Fruit fly (Drosophila melanogaster) whole organism, embryonic: ENCODE measurements around the gene pit.

Source experiments
- B-H1 ChIP-seq: fragments of 200-800 bp; sonication (Bioruptor generic); IDR thresholded peaks from 3 replicates; pipeline ENCODE4 v1.3.6; 2022; ENCODE audit warnings: missing biosample characterization, missing genetic modification characterization
- CG10209 ChIP-seq: fragments of 200-800 bp; sonication (Bioruptor generic); optimal IDR thresholded peaks from 3 replicates; lab custom pipeline; 2017; ENCODE audit warnings: missing biosample characterization, mild to moderate bottlenecking, missing genetic modification characterization, missing genetic modification reagents
- CG12155 ChIP-seq: fragments of 200-800 bp; sonication (Bioruptor generic); optimal IDR thresholded peaks from 3 replicates; lab custom pipeline; 2016; ENCODE audit warnings: missing biosample characterization, missing genetic modification characterization
- CG12236 ChIP-seq: fragments of 200-800 bp; sonication (Bioruptor generic); optimal IDR thresholded peaks from 2 replicates; lab custom pipeline; 2016; ENCODE audit warnings: missing biosample characterization, missing genetic modification characterization
- CG12299 ChIP-seq: fragments of 200-800 bp; sonication (Bioruptor generic); optimal IDR thresholded peaks from 2 replicates; lab custom pipeline; 2018; ENCODE audit warnings: missing biosample characterization, mild to moderate bottlenecking, missing genetic modification characterization
- CG12942 ChIP-seq: fragments of 200-800 bp; sonication (Bioruptor generic); optimal IDR thresholded peaks from 3 replicates; lab custom pipeline; 2016; ENCODE audit warnings: missing biosample characterization, missing genetic modification characterization
- CG13624 ChIP-seq: fragments of 200-800 bp; sonication (Bioruptor generic); optimal IDR thresholded peaks from 2 replicates; lab custom pipeline; 2016; ENCODE audit warnings: missing biosample characterization, missing genetic modification characterization
- CG13894 ChIP-seq: fragments of 200-800 bp; sonication (Bioruptor generic); optimal IDR thresholded peaks from 3 replicates; lab custom pipeline; 2018; ENCODE audit warnings: missing biosample characterization, mild to moderate bottlenecking, missing genetic modification characterization, moderate library complexity
- CG14441 ChIP-seq: fragments of 200-800 bp; sonication (Bioruptor generic); IDR thresholded peaks from 2 replicates; pipeline ENCODE4 v1.3.6; 2022; ENCODE audit warnings: missing biosample characterization, missing genetic modification characterization
- CG15011 ChIP-seq: fragments of 200-800 bp; sonication (Bioruptor generic); optimal IDR thresholded peaks from 3 replicates; lab custom pipeline; 2018; ENCODE audit warnings: missing biosample characterization, mild to moderate bottlenecking, missing genetic modification characterization
- CG15479 ChIP-seq: fragments of 200-800 bp; sonication (Bioruptor generic); optimal IDR thresholded peaks from 3 replicates; lab custom pipeline; 2019; ENCODE audit warnings: missing biosample characterization, mild to moderate bottlenecking, missing genetic modification characterization, moderate library complexity
- CG15601 ChIP-seq: fragments of 200-800 bp; sonication (Bioruptor generic); optimal IDR thresholded peaks from 3 replicates; lab custom pipeline; 2019; ENCODE audit warnings: missing biosample characterization, mild to moderate bottlenecking, missing genetic modification characterization, moderate library complexity
- CG16815 ChIP-seq: fragments of 200-800 bp; sonication (Bioruptor generic); optimal IDR thresholded peaks from 3 replicates; lab custom pipeline; 2017; ENCODE audit warnings: missing biosample characterization, mild to moderate bottlenecking, missing genetic modification characterization
- CG17385 ChIP-seq: fragments of 200-800 bp; sonication (Bioruptor generic); optimal IDR thresholded peaks from 3 replicates; lab custom pipeline; 2018; ENCODE audit warnings: missing biosample characterization, mild to moderate bottlenecking, missing genetic modification characterization
- CG2129 ChIP-seq: fragments of 200-800 bp; sonication (Bioruptor generic); IDR thresholded peaks from 2 replicates; pipeline ENCODE4 v1.3.6; 2022; ENCODE audit warnings: missing biosample characterization, missing genetic modification characterization; ENCODE audit not compliant: partially characterized antibody
- CG32772 ChIP-seq: fragments of 200-800 bp; sonication (Bioruptor generic); IDR thresholded peaks from 2 replicates; pipeline ENCODE4 v1.3.6; 2022; ENCODE audit warnings: missing biosample characterization, missing genetic modification characterization
- CG7271 ChIP-seq: fragments of 200-800 bp; sonication (Bioruptor generic); optimal IDR thresholded peaks from 2 replicates; lab custom pipeline; 2018; ENCODE audit warnings: missing biosample characterization, mild to moderate bottlenecking, missing genetic modification characterization, moderate library complexity
- CG7556 ChIP-seq: fragments of 200-800 bp; sonication (Bioruptor generic); optimal IDR thresholded peaks from 2 replicates; lab custom pipeline; 2017; ENCODE audit warnings: missing biosample characterization, mild to moderate bottlenecking, missing genetic modification characterization
- CG8359 ChIP-seq: fragments of 200-800 bp; sonication (Bioruptor generic); optimal IDR thresholded peaks from 2 replicates; lab custom pipeline; 2017; ENCODE audit warnings: missing biosample characterization, mild to moderate bottlenecking, missing genetic modification characterization, borderline replicate concordance
- CG8478 ChIP-seq: fragments of >200 bp; optimal IDR thresholded peaks from 2 replicates; lab custom pipeline; 2018
- CG9215 ChIP-seq: fragments of 200-800 bp; sonication (Bioruptor generic); IDR thresholded peaks from 2 replicates; pipeline ENCODE4 v1.3.6; 2022; ENCODE audit warnings: missing biosample characterization, missing genetic modification characterization
- Chrac-16 ChIP-seq: fragments of 200-800 bp; sonication (Bioruptor generic); optimal IDR thresholded peaks from 3 replicates; lab custom pipeline; 2016; ENCODE audit warnings: missing biosample characterization, missing genetic modification characterization
- CoRest ChIP-seq: fragments of 200-800 bp; sonication (Bioruptor generic); optimal IDR thresholded peaks from 3 replicates; lab custom pipeline; 2018; ENCODE audit warnings: missing biosample characterization, mild to moderate bottlenecking, missing genetic modification characterization, moderate library complexity
- Drgx ChIP-seq: fragments of 200-800 bp; sonication (Bioruptor generic); IDR thresholded peaks from 2 replicates; pipeline ENCODE4 v1.3.6; 2022; ENCODE audit warnings: missing biosample characterization, missing genetic modification characterization
- ERR ChIP-seq: fragments of 200-800 bp; sonication (Bioruptor generic); optimal IDR thresholded peaks from 2 replicates; lab custom pipeline; 2016; ENCODE audit warnings: missing biosample characterization, missing genetic modification characterization
- Fer2 ChIP-seq: fragments of 200-800 bp; sonication (Bioruptor generic); optimal IDR thresholded peaks from 2 replicates; lab custom pipeline; 2018; ENCODE audit warnings: missing biosample characterization, mild to moderate bottlenecking, missing genetic modification characterization, moderate library complexity
- HLH4C ChIP-seq: fragments of 200-800 bp; sonication (Bioruptor generic); IDR thresholded peaks from 3 replicates; pipeline ENCODE4 v1.3.6; 2022; ENCODE audit warnings: missing biosample characterization, missing genetic modification characterization; ENCODE audit not compliant: partially characterized antibody
- Hsf ChIP-seq: fragments of 200-800 bp; sonication (Bioruptor generic); optimal IDR thresholded peaks from 3 replicates; lab custom pipeline; 2016; ENCODE audit warnings: missing biosample characterization, missing genetic modification characterization
- Med ChIP-seq: fragments of 200-800 bp; sonication (Bioruptor generic); peaks from one replicate; lab custom pipeline; 2016; ENCODE audit warnings: missing biosample characterization, missing genetic modification characterization, mild to moderate bottlenecking, inconsistent platforms, moderate library complexity
- Six4 ChIP-seq: fragments of 200-800 bp; sonication (Bioruptor generic); optimal IDR thresholded peaks from 2 replicates; lab custom pipeline; 2016; ENCODE audit warnings: missing biosample characterization, missing genetic modification characterization
- Spps ChIP-seq: fragments of 200-800 bp; sonication (Bioruptor generic); optimal IDR thresholded peaks from 2 replicates; lab custom pipeline; 2018; ENCODE audit warnings: missing biosample characterization, mild to moderate bottlenecking, missing genetic modification characterization
- YL-1 ChIP-seq: fragments of 200-800 bp; sonication (Bioruptor generic); optimal IDR thresholded peaks from 3 replicates; lab custom pipeline; 2017; ENCODE audit warnings: missing biosample characterization, mild to moderate bottlenecking, missing genetic modification characterization
- abd-A ChIP-seq: fragments of 200-800 bp; sonication (Bioruptor generic); optimal IDR thresholded peaks from 3 replicates; lab custom pipeline; 2019; ENCODE audit warnings: missing biosample characterization, mild to moderate bottlenecking, missing genetic modification characterization, moderate library complexity
- amos ChIP-seq: fragments of 200-800 bp; sonication (Bioruptor generic); IDR thresholded peaks from 2 replicates; pipeline ENCODE4 v1.3.6; 2022; ENCODE audit warnings: missing biosample characterization, missing genetic modification characterization; ENCODE audit not compliant: partially characterized antibody
- aop ChIP-seq: fragments of 200-800 bp; sonication (Bioruptor generic); IDR thresholded peaks from 2 replicates; pipeline ENCODE4 v1.3.6; 2022; ENCODE audit warnings: missing biosample characterization, missing genetic modification characterization
- az2 ChIP-seq: fragments of 200-800 bp; sonication (Bioruptor generic); optimal IDR thresholded peaks from 3 replicates; lab custom pipeline; 2016; ENCODE audit warnings: missing biosample characterization, missing genetic modification characterization
- crp ChIP-seq, 2 experiments: fragments of 200-800 bp; sonication (Bioruptor generic); optimal IDR thresholded peaks; 2 replicates in 1 of 2; 3 replicates in 1 of 2; lab custom pipeline; 2017; ENCODE audit warnings: missing biosample characterization in 2 of 2, missing genetic modification characterization in 2 of 2, mild to moderate bottlenecking in 1 of 2, moderate library complexity in 1 of 2
- da ChIP-seq: fragments of 200-800 bp; sonication (Bioruptor generic); optimal IDR thresholded peaks from 2 replicates; lab custom pipeline; 2016; ENCODE audit warnings: missing biosample characterization, missing genetic modification characterization
- esg ChIP-seq: fragments of 200-800 bp; sonication (Bioruptor generic); conservative IDR thresholded peaks from 2 replicates; pipeline ENCODE4 v1.3.6; 2022; ENCODE audit warnings: missing biosample characterization, missing genetic modification characterization
- gt ChIP-seq: fragments of 200-800 bp; sonication (Bioruptor generic); IDR thresholded peaks from 2 replicates; pipeline ENCODE4 v1.3.6; 2022; ENCODE audit warnings: missing biosample characterization, missing genetic modification characterization
- hbn ChIP-seq: fragments of 200-800 bp; sonication (Bioruptor generic); IDR thresholded peaks from 2 replicates; pipeline ENCODE4 v1.3.6; 2022; ENCODE audit warnings: missing biosample characterization, missing genetic modification characterization; ENCODE audit not compliant: partially characterized antibody
- lmd ChIP-seq: fragments of 200-800 bp; sonication (Bioruptor generic); IDR thresholded peaks from 2 replicates; pipeline ENCODE4 v1.3.6; 2022; ENCODE audit warnings: missing biosample characterization, missing genetic modification characterization
- peb ChIP-seq: fragments of 200-800 bp; sonication (Bioruptor generic); IDR thresholded peaks from 2 replicates; pipeline ENCODE4 v1.3.6; 2022; ENCODE audit warnings: missing biosample characterization, missing genetic modification characterization
- pho ChIP-seq: fragments of 200-800 bp; sonication (Bioruptor generic); optimal IDR thresholded peaks from 2 replicates; lab custom pipeline; 2016; ENCODE audit warnings: missing biosample characterization, missing genetic modification characterization
- pzg ChIP-seq: fragments of 200-800 bp; sonication (Bioruptor generic); optimal IDR thresholded peaks from 3 replicates; lab custom pipeline; 2018; ENCODE audit warnings: missing biosample characterization, mild to moderate bottlenecking, missing genetic modification characterization, moderate library complexity
- sc ChIP-seq, 3 experiments: fragments of >200 bp in 2 of 3; fragments of 200-800 bp in 1 of 3; sonication (Bioruptor generic) in 1 of 3; optimal IDR thresholded peaks; 2 replicates in 2 of 3; 3 replicates in 1 of 3; lab custom pipeline; 2017; ENCODE audit warnings: mild to moderate bottlenecking in 1 of 3, missing biosample characterization in 1 of 3, missing genetic modification characterization in 1 of 3, missing genetic modification reagents in 1 of 3
- sisA ChIP-seq: fragments of 200-800 bp; sonication (Bioruptor generic); IDR thresholded peaks from 2 replicates; pipeline ENCODE4 v1.3.6; 2022; ENCODE audit warnings: missing biosample characterization, missing genetic modification characterization
- so ChIP-seq: fragments of 200-800 bp; sonication (Bioruptor generic); IDR thresholded peaks from 3 replicates; pipeline ENCODE4 v1.3.6; 2022; ENCODE audit warnings: missing biosample characterization, missing genetic modification characterization
- tap ChIP-seq: fragments of 200-800 bp; optimal IDR thresholded peaks from 3 replicates; lab custom pipeline; 2019; ENCODE audit warnings: missing biosample characterization, mild to moderate bottlenecking, missing genetic modification characterization, moderate library complexity
- tgo ChIP-seq: fragments of 200-800 bp; sonication (Bioruptor generic); IDR thresholded peaks from 3 replicates; pipeline ENCODE4 v1.3.6; 2022; ENCODE audit warnings: missing biosample characterization, missing genetic modification characterization

The pit gene

dm6 chr3R:22023041-22023626, 11.0 kb upstream of the pit start, which contains the start of the genes Mitofilin and mRpL35 (continued):
- TF ChIP-seq amos (GFP tag; lab: Robert Waterston, UW) (peak; percentile 66), CG12299 (tag; lab: Kevin White, UChicago) (no peak), Six4 (peak; percentile 5), pzg (GFP tag; lab: Kevin White, UChicago) (peak; percentile 50), CG8478 (lab: Kevin White, UChicago) (no peak), Med (peak; percentile 76), gt (GFP tag; lab: Robert Waterston, UW) (no peak), CG8359 (GFP tag; lab: Kevin White, UChicago) (no peak), CG14441 (GFP tag; lab: Robert Waterston, UW) (peak; percentile 22; the same call in 1 of the 2 replicates), CG32772 (GFP tag; lab: Robert Waterston, UW) (no peak), B-H1 (GFP tag; lab: Robert Waterston, UW) (no peak), az2 (GFP tag; lab: Kevin White, UChicago) (peak; percentile 34), CG15479 (GFP tag; lab: Kevin White, UChicago) (no peak), Fer2 (tag; lab: Kevin White, UChicago) (no peak), esg (GFP tag; lab: Robert Waterston, UW) (0 out of 2 replicates have a peak, but pooled peaks have one; percentile 21), CG13894 (tag; lab: Kevin White, UChicago) (no peak), crp (GFP tag; optimal IDR thresholded peaks at IDR 0.05; lab: Kevin White, UChicago) (peak; percentile 47 to 93), so (GFP tag; lab: Robert Waterston, UW) (no peak), abd-A (tag; lab: Kevin White, UChicago) (no peak), CG10209 (GFP tag; lab: Kevin White, UChicago) (no peak), CG12236 (GFP tag; lab: Kevin White, UChicago) (peak; percentile 24), ERR (GFP tag; lab: Kevin White, UChicago) (no peak), Hsf (peak; percentile 44), aop (GFP tag; lab: Robert Waterston, UW) (no peak), da (GFP tag; lab: Kevin White, UChicago) (no peak), CG13624 (GFP tag; lab: Kevin White, UChicago) (peak; percentile 36), hbn (GFP tag; lab: Robert Waterston, UW) (peak; percentile 45), CoRest (tag; lab: Kevin White, UChicago) (peak; percentile 67), pho (peak; percentile 54), peb (GFP tag; lab: Robert Waterston, UW) (no peak), tap (tag; lab: Kevin White, UChicago) (no peak), CG12155 (peak; percentile 50), CG16815 (GFP tag; lab: Kevin White, UChicago) (peak; percentile 8), Chrac-16 (peak; percentile 35), sc (optimal IDR thresholded peaks at IDR 0.05; lab: Kevin White, UChicago) (no peak), sc (GFP tag; optimal IDR thresholded peaks at IDR 0.05; lab: Kevin White, UChicago) (no peak), sisA (no peak), Spps (no peak), CG12942 (GFP tag; lab: Kevin White, UChicago) (peak; percentile 4), Drgx (GFP tag; lab: Robert Waterston, UW) (no peak), tgo (GFP tag; lab: Robert Waterston, UW) (no peak), CG15011 (GFP tag; lab: Kevin White, UChicago) (no peak), CG7556 (peak; percentile 20), CG15601 (tag; lab: Kevin White, UChicago) (no peak), CG17385 (GFP tag; lab: Kevin White, UChicago) (peak; percentile 93), lmd (GFP tag; lab: Robert Waterston, UW) (peak; percentile 35; the same call in 1 of the 2 replicates), YL-1 (peak; percentile 63), CG9215 (GFP tag; lab: Robert Waterston, UW) (peak; percentile 48), CG7271 (no peak), CG2129 (GFP tag; lab: Robert Waterston, UW) (no peak), HLH4C (GFP tag; lab: Robert Waterston, UW) (peak; percentile 33; the same call in 1 of the 3 replicates)
